Worm (Caenorhabditis elegans): ENCODE measurements around the gene cyp-37A1.

The cyp-37A1 gene

DNA sequence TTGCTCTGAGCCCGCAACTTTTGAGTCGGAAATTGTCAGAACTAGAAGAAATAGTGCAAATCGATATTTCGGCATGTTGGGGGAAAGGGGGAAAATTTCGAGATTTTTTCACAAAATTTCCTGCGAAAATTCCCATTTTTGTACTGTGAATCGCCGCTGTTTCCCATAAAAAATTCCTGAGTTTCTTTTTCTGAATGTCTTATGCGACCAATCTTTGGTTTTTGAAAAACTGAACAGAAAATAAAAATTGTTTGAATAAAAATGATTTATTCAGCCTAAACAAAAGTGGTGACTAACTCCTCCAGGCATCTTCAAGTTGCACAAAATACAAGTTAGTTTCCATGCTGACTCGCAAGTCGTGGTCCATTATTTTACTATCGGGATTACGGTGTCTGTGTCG lies 50.5 kb downstream of the cyp-37A1 start, which contains the start of gene W07G1.7:
Gene W07G1.7, minus strand, starts transcription at position 101 of the 400 bp plus-strand sequence.
- no peak for TF ChIP-seq ceh-18 (tag; optimal IDR thresholded peaks at IDR 0.05)
- TF ChIP-seq pqm-1 (tag; optimal IDR thresholded peaks at IDR 0.05) = no peak
- TF ChIP-seq npax-4 (tag; optimal IDR thresholded peaks at IDR 0.05) = no peak
- TF ChIP-seq madf-2 (tag; optimal IDR thresholded peaks at IDR 0.05) = no peak
- TF ChIP-seq elt-2 (tag; optimal IDR thresholded peaks at IDR 0.05) = no peak
- TF ChIP-seq hlh-30 (tag; optimal IDR thresholded peaks at IDR 0.05; ENCODE audit: insufficient read depth) = no peak
- TF ChIP-seq odd-2 (tag; optimal IDR thresholded peaks at IDR 0.05) = no peak

DNA sequence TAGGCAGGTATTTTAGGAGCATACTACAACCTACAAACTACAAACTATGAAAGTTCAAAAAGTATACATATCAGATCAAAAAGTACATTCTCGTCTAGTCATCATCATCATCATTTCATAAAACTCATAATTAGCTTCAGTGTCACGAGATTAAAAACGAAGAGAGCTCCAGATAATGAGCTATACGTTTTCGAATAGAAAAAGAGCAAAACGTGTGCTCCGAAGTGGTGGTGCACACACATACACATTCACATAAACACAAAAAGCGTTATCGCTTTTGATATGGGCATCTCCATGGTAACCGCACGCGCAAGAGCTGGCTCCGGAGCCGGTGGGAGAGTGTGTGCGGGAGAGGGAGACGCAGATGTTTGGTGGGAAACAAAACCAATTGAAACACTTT lies 52.4 kb downstream of the cyp-37A1 start:
- no peak for TF ChIP-seq elt-4 (tag; optimal IDR thresholded peaks at IDR 0.05)
- TF ChIP-seq ceh-14 (tag; optimal IDR thresholded peaks at IDR 0.05) = peak; percentile 17

All from whole organism, late embryonic.